Fruit fly (Drosophila melanogaster) whole organism, adult: ENCODE data around the gene CG13724.

Experiments used
- CG11617 ChIP-seq: fragments of 200-800 bp; sonication (Bioruptor generic); optimal IDR thresholded peaks from 2 replicates; lab custom pipeline; 2017; ENCODE audit warnings: mild to moderate bottlenecking, missing biosample characterization, missing genetic modification reagents, missing genetic modification characterization
- CG12768 ChIP-seq: fragments of 200-800 bp; sonication (Bioruptor generic); optimal IDR thresholded peaks from 2 replicates; lab custom pipeline; 2017; ENCODE audit warnings: missing biosample characterization, missing genetic modification characterization, mild to moderate bottlenecking, moderate library complexity, missing genetic modification reagents
- CG1620 ChIP-seq: fragments of 200-800 bp; sonication (Bioruptor generic); optimal IDR thresholded peaks from 2 replicates; lab custom pipeline; 2016; ENCODE audit warnings: missing biosample characterization, missing genetic modification characterization
- CG33017 ChIP-seq: fragments of 200-800 bp; sonication (Bioruptor generic); optimal IDR thresholded peaks from 2 replicates; lab custom pipeline; 2018; ENCODE audit warnings: missing biosample characterization, mild to moderate bottlenecking, missing genetic modification characterization, moderate library complexity
- Mnt ChIP-seq: fragments of 200-800 bp; sonication (Bioruptor generic); optimal IDR thresholded peaks from 2 replicates; lab custom pipeline; 2016; ENCODE audit warnings: missing biosample characterization, mild to moderate bottlenecking, missing genetic modification characterization
- bab1 ChIP-seq: fragments of 200-800 bp; sonication (Bioruptor generic); optimal IDR thresholded peaks from 3 replicates; lab custom pipeline; 2019; ENCODE audit warnings: missing biosample characterization, mild to moderate bottlenecking, missing genetic modification characterization, moderate library complexity
- cic ChIP-seq: fragments of 200-800 bp; sonication (Bioruptor generic); optimal IDR thresholded peaks from 2 replicates; lab custom pipeline; 2017; ENCODE audit warnings: missing biosample characterization, mild to moderate bottlenecking, missing genetic modification characterization, moderate library complexity
- kay ChIP-seq: fragments of 200-800 bp; sonication (Bioruptor generic); peaks from one replicate; lab custom pipeline; 2016; ENCODE audit warnings: missing biosample characterization, missing genetic modification characterization, borderline replicate concordance
- ovo ChIP-seq: fragments of 200-800 bp; sonication (Bioruptor generic); optimal IDR thresholded peaks from 2 replicates; lab custom pipeline; 2016; ENCODE audit warnings: missing biosample characterization, missing genetic modification characterization
- tj ChIP-seq: fragments of 200-800 bp; sonication (Bioruptor generic); optimal IDR thresholded peaks from 3 replicates; lab custom pipeline; 2017; ENCODE audit warnings: missing biosample characterization, mild to moderate bottlenecking, missing genetic modification characterization, moderate library complexity

- TF ChIP-seq tj: no peak
- TF ChIP-seq ovo (GFP tag; lab: Kevin White, UChicago): no peak
- TF ChIP-seq cic (GFP tag; lab: Kevin White, UChicago): no peak
- no peak for TF ChIP-seq Mnt (GFP tag; lab: Kevin White, UChicago)
- TF ChIP-seq CG11617 (GFP tag; lab: Kevin White, UChicago): no peak
- no peak for TF ChIP-seq CG12768 (GFP tag; lab: Kevin White, UChicago)
- no peak for TF ChIP-seq kay (GFP tag; lab: Kevin White, UChicago)
- TF ChIP-seq CG33017 (tag; lab: Kevin White, UChicago): no peak
- TF ChIP-seq bab1 (GFP tag; lab: Kevin White, UChicago): no peak
- no peak for TF ChIP-seq CG1620
These were observed 1.9 kb upstream of the CG13724 start, which contains the start of gene ND-24L for dm6 chr3L:17320711-17321110.
